Fruit fly (Drosophila melanogaster) whole organism, adult: ENCODE results near the gene SPARC.

ENCODE experiments used
- CG11617 ChIP-seq: fragments of 200-800 bp; sonication (Bioruptor generic); optimal IDR thresholded peaks from 2 replicates; lab custom pipeline; 2017; ENCODE audit warnings: mild to moderate bottlenecking, missing biosample characterization, missing genetic modification reagents, missing genetic modification characterization
- CG12768 ChIP-seq: fragments of 200-800 bp; sonication (Bioruptor generic); optimal IDR thresholded peaks from 2 replicates; lab custom pipeline; 2017; ENCODE audit warnings: missing biosample characterization, missing genetic modification characterization, mild to moderate bottlenecking, moderate library complexity, missing genetic modification reagents
- CG14711 ChIP-seq: fragments of 200-800 bp; sonication (Bioruptor generic); optimal IDR thresholded peaks from 2 replicates; lab custom pipeline; 2018; ENCODE audit warnings: missing biosample characterization, mild to moderate bottlenecking, missing genetic modification characterization, moderate library complexity
- CG1620 ChIP-seq: fragments of 200-800 bp; sonication (Bioruptor generic); optimal IDR thresholded peaks from 2 replicates; lab custom pipeline; 2016; ENCODE audit warnings: missing biosample characterization, missing genetic modification characterization
- CG33017 ChIP-seq: fragments of 200-800 bp; sonication (Bioruptor generic); optimal IDR thresholded peaks from 2 replicates; lab custom pipeline; 2018; ENCODE audit warnings: missing biosample characterization, mild to moderate bottlenecking, missing genetic modification characterization, moderate library complexity
- CG5204 ChIP-seq: fragments of 200-800 bp; sonication (Bioruptor generic); optimal IDR thresholded peaks from 2 replicates; lab custom pipeline; 2016; ENCODE audit warnings: missing biosample characterization, missing genetic modification characterization
- CG7045 ChIP-seq: fragments of 200-800 bp; sonication (Bioruptor generic); optimal IDR thresholded peaks from 2 replicates; lab custom pipeline; 2017; ENCODE audit warnings: missing biosample characterization, mild to moderate bottlenecking, missing genetic modification characterization
- CG7101 ChIP-seq: fragments of 200-800 bp; sonication (Bioruptor generic); optimal IDR thresholded peaks from 2 replicates; lab custom pipeline; 2018; ENCODE audit warnings: missing biosample characterization, mild to moderate bottlenecking, missing genetic modification characterization, moderate library complexity
- Clk ChIP-seq: fragments of 200-800 bp; sonication (Bioruptor generic); optimal IDR thresholded peaks from 2 replicates; lab custom pipeline; 2017; ENCODE audit warnings: missing biosample characterization, missing genetic modification characterization
- Crg-1 ChIP-seq: fragments of 200-800 bp; sonication (Bioruptor generic); optimal IDR thresholded peaks from 2 replicates; lab custom pipeline; 2016; ENCODE audit warnings: missing biosample characterization, missing genetic modification characterization
- Hr96 ChIP-seq: fragments of 200-800 bp; sonication (Bioruptor generic); optimal IDR thresholded peaks from 2 replicates; lab custom pipeline; 2016; ENCODE audit warnings: missing biosample characterization, missing genetic modification characterization
- Mnt ChIP-seq: fragments of 200-800 bp; sonication (Bioruptor generic); optimal IDR thresholded peaks from 2 replicates; lab custom pipeline; 2016; ENCODE audit warnings: missing biosample characterization, mild to moderate bottlenecking, missing genetic modification characterization
- bab1 ChIP-seq: fragments of 200-800 bp; sonication (Bioruptor generic); optimal IDR thresholded peaks from 3 replicates; lab custom pipeline; 2019; ENCODE audit warnings: missing biosample characterization, mild to moderate bottlenecking, missing genetic modification characterization, moderate library complexity
- cic ChIP-seq: fragments of 200-800 bp; sonication (Bioruptor generic); optimal IDR thresholded peaks from 2 replicates; lab custom pipeline; 2017; ENCODE audit warnings: missing biosample characterization, mild to moderate bottlenecking, missing genetic modification characterization, moderate library complexity
- cnc ChIP-seq, 2 experiments: fragments of >200 bp; optimal IDR thresholded peaks; 2 replicates each; lab custom pipeline; 2017
- kay ChIP-seq: fragments of 200-800 bp; sonication (Bioruptor generic); peaks from one replicate; lab custom pipeline; 2016; ENCODE audit warnings: missing biosample characterization, missing genetic modification characterization, borderline replicate concordance
- ovo ChIP-seq: fragments of 200-800 bp; sonication (Bioruptor generic); optimal IDR thresholded peaks from 2 replicates; lab custom pipeline; 2016; ENCODE audit warnings: missing biosample characterization, missing genetic modification characterization
- pad ChIP-seq: fragments of 200-800 bp; sonication (Bioruptor generic); optimal IDR thresholded peaks from 3 replicates; lab custom pipeline; 2017; ENCODE audit warnings: missing biosample characterization, missing genetic modification characterization, mild to moderate bottlenecking, moderate library complexity, missing genetic modification reagents
- tj ChIP-seq: fragments of 200-800 bp; sonication (Bioruptor generic); optimal IDR thresholded peaks from 3 replicates; lab custom pipeline; 2017; ENCODE audit warnings: missing biosample characterization, mild to moderate bottlenecking, missing genetic modification characterization, moderate library complexity
- toe ChIP-seq: fragments of 200-800 bp; sonication (Bioruptor generic); optimal IDR thresholded peaks from 2 replicates; lab custom pipeline; 2016; ENCODE audit warnings: missing biosample characterization, missing genetic modification characterization

SPARC gene

DNA sequence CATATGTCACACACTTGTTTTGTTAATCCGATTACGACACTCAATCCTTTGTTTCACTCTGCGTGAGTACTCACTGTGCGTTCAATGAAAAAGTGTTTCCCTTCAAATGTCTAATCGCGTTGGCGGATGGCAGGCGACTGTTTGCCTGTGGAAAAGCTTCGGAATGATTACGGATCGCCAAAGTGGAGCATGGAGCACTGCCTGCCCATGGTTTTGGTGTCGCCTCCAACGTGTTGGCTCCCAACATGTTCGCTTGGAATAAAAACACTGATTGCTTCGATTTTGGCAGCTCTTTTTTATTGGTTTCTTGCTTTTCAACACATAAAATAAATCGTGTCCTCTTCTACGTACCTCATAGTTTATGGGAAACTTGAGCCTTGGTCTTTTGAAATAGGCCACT, at the start of gene SPARC:
Gene SPARC (minus strand): TSS at position 144 of the 400 bp plus-strand sequence.
- TF ChIP-seq pad (no peak), tj (GFP tag; lab: Kevin White, UChicago) (peak; percentile 22)

DNA sequence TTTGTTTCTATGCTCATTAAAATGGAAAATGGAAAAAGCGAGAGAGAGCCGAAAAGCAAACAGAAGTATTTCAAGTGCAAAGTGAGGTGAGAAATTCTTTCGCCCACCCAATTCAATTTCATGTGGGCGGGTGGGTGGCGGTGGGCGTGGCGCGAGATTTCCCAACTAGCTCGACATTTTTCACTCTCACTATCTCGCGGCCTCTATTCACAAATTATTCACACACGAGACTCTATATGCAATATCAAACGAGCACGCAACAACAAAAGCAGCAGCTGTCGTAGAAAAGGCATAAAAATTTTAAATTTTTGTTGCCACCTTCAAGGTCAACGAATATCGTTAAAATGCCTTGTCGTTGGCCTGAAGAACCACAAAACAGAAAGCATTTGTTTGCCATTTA, 47.1 kb upstream of the SPARC start:
- TF ChIP-seq Hr96 (GFP tag; lab: Kevin White, UChicago) (no peak), Clk (no peak), bab1 (GFP tag; lab: Kevin White, UChicago) (no peak), cic (GFP tag; lab: Kevin White, UChicago) (no peak), pad (no peak), Crg-1 (GFP tag; lab: Kevin White, UChicago) (no peak), tj (GFP tag; lab: Kevin White, UChicago) (no peak)

DNA sequence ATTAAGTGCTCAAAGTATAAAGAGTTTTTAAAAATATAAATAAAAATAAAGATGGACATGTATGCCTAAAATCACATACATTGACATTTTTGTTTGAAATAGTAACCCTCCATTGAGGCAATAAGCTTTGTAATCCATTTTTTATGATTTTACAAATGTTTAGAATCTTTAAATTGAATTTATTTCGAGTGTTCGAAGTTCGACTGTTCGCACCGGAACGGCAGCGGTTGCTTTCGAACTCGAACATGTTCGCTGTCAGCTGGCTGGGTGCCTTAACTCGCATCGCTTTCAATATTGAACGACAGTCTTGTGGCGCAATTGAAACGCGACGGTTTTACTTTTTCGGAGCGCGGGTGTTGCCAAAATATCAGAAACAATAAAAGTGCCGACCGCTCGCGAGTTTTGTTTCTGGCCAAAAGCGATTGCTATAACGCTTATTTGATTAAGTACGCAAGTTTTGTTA, 43.7 kb upstream of the SPARC start, which contains the start of gene CG46339:
Gene CG46339 (plus strand): TSS at position 299 of the 463 bp plus-strand sequence.
- peak; percentile 38 for TF ChIP-seq kay (GFP tag; lab: Kevin White, UChicago)
- TF ChIP-seq cnc (optimal IDR thresholded peaks at IDR 0.05; lab: Kevin White, UChicago) = peak in 1 of 2 experiments; percentile 69
- TF ChIP-seq Clk = peak; percentile 11
- TF ChIP-seq Hr96 (GFP tag; lab: Kevin White, UChicago) = peak; percentile 6
- TF ChIP-seq CG7101 (tag; lab: Kevin White, UChicago) = peak; percentile 54
- TF ChIP-seq ovo (GFP tag; lab: Kevin White, UChicago) = peak; percentile 50
- TF ChIP-seq Crg-1 (GFP tag; lab: Kevin White, UChicago) = peak; percentile 75
- TF ChIP-seq cic (GFP tag; lab: Kevin White, UChicago) = peak; percentile 57
- peak; percentile 50 for TF ChIP-seq CG33017 (tag; lab: Kevin White, UChicago)
- peak; percentile 40 for TF ChIP-seq pad
- TF ChIP-seq tj (GFP tag; lab: Kevin White, UChicago) = peak; percentile 75
- TF ChIP-seq bab1 (GFP tag; lab: Kevin White, UChicago) = peak; percentile 38
- peak; percentile 49 for TF ChIP-seq CG12768 (GFP tag; lab: Kevin White, UChicago)
- TF ChIP-seq CG5204 (GFP tag; lab: Kevin White, UChicago) = peak; percentile 37
- TF ChIP-seq CG7045 (GFP tag; lab: Kevin White, UChicago) = peak; percentile 52
- TF ChIP-seq toe (GFP tag; lab: Kevin White, UChicago) = no peak
- peak; percentile 18 for TF ChIP-seq CG1620 (GFP tag; lab: Kevin White, UChicago)
- peak; percentile 78 for TF ChIP-seq CG11617
- peak; percentile 59 for TF ChIP-seq Mnt (GFP tag; lab: Kevin White, UChicago)
- no peak for TF ChIP-seq CG14711 (tag; lab: Kevin White, UChicago)

DNA sequence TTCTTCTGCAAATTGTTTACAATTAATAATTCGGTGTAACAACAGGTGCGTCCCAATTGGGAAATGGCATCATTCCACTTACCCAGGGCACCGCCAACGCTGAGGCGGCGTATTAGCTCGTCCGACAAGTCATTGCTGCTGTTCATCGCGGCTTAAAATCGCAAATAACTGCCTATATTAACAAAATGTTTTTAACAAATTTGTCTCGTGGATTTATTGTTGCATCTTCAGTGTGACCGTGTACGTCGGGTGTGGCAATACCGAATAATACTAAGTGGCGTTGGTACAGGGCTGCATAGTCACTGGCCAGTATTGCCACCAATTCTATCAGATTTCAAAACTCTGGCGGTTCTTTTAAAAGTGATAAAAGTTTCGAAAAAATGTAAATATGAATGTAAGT, 40.8 kb upstream of the SPARC start, which contains the start of gene Ets97D:
Gene Ets97D (minus strand): TSS at position 272 of the 400 bp plus-strand sequence.
- TF ChIP-seq CG14711 (tag; lab: Kevin White, UChicago) (peak; percentile 93), Clk (no peak), CG11617 (no peak), kay (GFP tag; lab: Kevin White, UChicago) (no peak), tj (GFP tag; lab: Kevin White, UChicago) (no peak), cic (GFP tag; lab: Kevin White, UChicago) (no peak), Crg-1 (GFP tag; lab: Kevin White, UChicago) (no peak), pad (no peak), CG33017 (tag; lab: Kevin White, UChicago) (no peak), cnc (optimal IDR thresholded peaks at IDR 0.05; lab: Kevin White, UChicago) (no peak), Mnt (GFP tag; lab: Kevin White, UChicago) (peak; percentile 83), CG7101 (tag; lab: Kevin White, UChicago) (no peak), CG1620 (GFP tag; lab: Kevin White, UChicago) (no peak), ovo (GFP tag; lab: Kevin White, UChicago) (no peak), Hr96 (GFP tag; lab: Kevin White, UChicago) (no peak), bab1 (GFP tag; lab: Kevin White, UChicago) (peak; percentile 60), CG7045 (GFP tag; lab: Kevin White, UChicago) (no peak), CG5204 (GFP tag; lab: Kevin White, UChicago) (no peak), toe (GFP tag; lab: Kevin White, UChicago) (no peak), CG12768 (GFP tag; lab: Kevin White, UChicago) (no peak)

DNA sequence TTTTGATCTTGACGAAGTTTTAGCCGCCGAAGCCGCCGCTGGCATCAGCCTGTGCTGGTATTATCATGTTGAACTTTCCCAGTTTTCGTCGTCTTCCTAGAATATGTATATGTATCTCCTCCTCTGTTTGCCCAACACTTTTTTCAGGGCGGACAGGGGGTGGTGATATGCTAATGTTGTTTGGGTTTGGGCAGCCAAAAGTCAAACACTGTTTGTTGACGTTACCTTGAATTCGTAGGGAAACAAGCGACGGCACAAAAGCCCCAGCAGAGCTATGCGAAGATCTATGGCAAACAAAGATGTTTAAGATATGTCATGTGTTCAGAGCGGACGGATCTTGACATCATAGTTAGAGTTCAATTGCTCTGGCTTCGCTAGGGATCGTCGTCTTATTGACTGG, 37.0 kb upstream of the SPARC start:
- TF ChIP-seq pad (no peak), CG7101 (tag; lab: Kevin White, UChicago) (no peak), cic (GFP tag; lab: Kevin White, UChicago) (no peak), kay (GFP tag; lab: Kevin White, UChicago) (no peak), Hr96 (GFP tag; lab: Kevin White, UChicago) (no peak), Clk (no peak), cnc (optimal IDR thresholded peaks at IDR 0.05; lab: Kevin White, UChicago) (no peak), CG5204 (GFP tag; lab: Kevin White, UChicago) (no peak), CG14711 (tag; lab: Kevin White, UChicago) (no peak), bab1 (GFP tag; lab: Kevin White, UChicago) (no peak), ovo (GFP tag; lab: Kevin White, UChicago) (no peak), CG7045 (GFP tag; lab: Kevin White, UChicago) (no peak), CG11617 (no peak), CG1620 (GFP tag; lab: Kevin White, UChicago) (no peak), tj (GFP tag; lab: Kevin White, UChicago) (no peak), Mnt (GFP tag; lab: Kevin White, UChicago) (no peak), CG12768 (GFP tag; lab: Kevin White, UChicago) (no peak), CG33017 (tag; lab: Kevin White, UChicago) (no peak)
